Worm (Caenorhabditis elegans): ENCODE results near the gene irld-15.

Gene irld-15

ce11 chrV:2255191-2255590 lies 48.5 kb downstream of the irld-15 start, which contains the start of gene F41B5.1:
Gene F41B5.1 (plus strand): TSS chrV:2255533.
- peak; percentile 9; the same call in 1 of the 2 replicates for TF ChIP-seq isw-1 (GFP tag; IDR thresholded peaks at IDR 0.05)
- peak in 1 of 2 experiments; percentile 3 for TF ChIP-seq lsy-2 (tag; optimal IDR thresholded peaks at IDR 0.05)

- no peak for TF ChIP-seq C34B4.2 (tag; optimal IDR thresholded peaks at IDR 0.05)
- TF ChIP-seq dsc-1 (tag; optimal IDR thresholded peaks at IDR 0.05) = no peak
- TF ChIP-seq tbx-2 (tag; optimal IDR thresholded peaks at IDR 0.05) = no peak
- TF ChIP-seq blmp-1 (tag; optimal IDR thresholded peaks at IDR 0.05) = no peak
- TF ChIP-seq nhr-77 (tag; optimal IDR thresholded peaks at IDR 0.05) = no peak
Observed at ce11 chrV:2254553-2255124, 49.0 kb downstream of the irld-15 start, which contains the start of gene str-253. Gene str-253 (minus strand): TSS chrV:2254603.

ce11 chrV:2251774-2252173 lies 51.9 kb downstream of the irld-15 start:
- no peak for TF ChIP-seq efl-1 (optimal IDR thresholded peaks at IDR 0.05)
- TF ChIP-seq efl-1 (GFP tag; optimal IDR thresholded peaks at IDR 0.05 in 1 of 2) = no peak
- TF ChIP-seq hlh-4 (tag; optimal IDR thresholded peaks at IDR 0.05) = no peak
- TF ChIP-seq ceh-88 (GFP tag; IDR thresholded peaks at IDR 0.05) = no peak
- no peak for TF ChIP-seq unc-30 (tag; optimal IDR thresholded peaks at IDR 0.05)
- peak; percentile 2 for TF ChIP-seq elt-2 (tag; optimal IDR thresholded peaks at IDR 0.05)
- no peak for TF ChIP-seq ets-5 (GFP tag; IDR thresholded peaks at IDR 0.05)

All from whole organism, L1 larva.